Fruit fly (Drosophila melanogaster) whole organism, embryonic: Measurements from ENCODE around the gene CG7860.
A peak's percentile ranks its signal among the peaks of the same experiment; 100 is the strongest.

ENCODE experiments used
- Atf-2 ChIP-seq: fragments of 200-800 bp; sonication (Bioruptor generic); optimal IDR thresholded peaks from 2 replicates; lab custom pipeline; 2016; ENCODE audit warnings: missing biosample characterization, missing genetic modification characterization
- CG11456 ChIP-seq: fragments of 200-800 bp; sonication (Bioruptor generic); IDR thresholded peaks from 3 replicates; pipeline ENCODE4 v1.3.6; 2022; ENCODE audit warnings: missing biosample characterization, missing genetic modification characterization
- CG1233 ChIP-seq: fragments of 200-800 bp; sonication (Bioruptor generic); optimal IDR thresholded peaks from 4 replicates; lab custom pipeline; 2018; ENCODE audit warnings: missing biosample characterization, mild to moderate bottlenecking, missing genetic modification characterization
- CG12769 ChIP-seq: fragments of 200-800 bp; sonication (Bioruptor generic); optimal IDR thresholded peaks from 2 replicates; lab custom pipeline; 2019; ENCODE audit warnings: missing biosample characterization, mild to moderate bottlenecking, missing genetic modification characterization, moderate library complexity
- CG13775 ChIP-seq: fragments of 200-800 bp; sonication (Bioruptor generic); optimal IDR thresholded peaks from 3 replicates; lab custom pipeline; 2017; ENCODE audit warnings: missing biosample characterization, mild to moderate bottlenecking, missing genetic modification characterization
- CG14441 ChIP-seq: fragments of 200-800 bp; sonication (Bioruptor generic); IDR thresholded peaks from 2 replicates; pipeline ENCODE4 v1.3.6; 2022; ENCODE audit warnings: missing biosample characterization, missing genetic modification characterization
- CG15073 ChIP-seq: fragments of 200-800 bp; sonication (Bioruptor generic); optimal IDR thresholded peaks from 2 replicates; lab custom pipeline; 2016; ENCODE audit warnings: missing biosample characterization, missing genetic modification characterization
- CG1602 ChIP-seq: fragments of 200-800 bp; sonication (Bioruptor generic); optimal IDR thresholded peaks from 3 replicates; lab custom pipeline; 2016; ENCODE audit warnings: missing biosample characterization, missing genetic modification characterization
- CG16863 ChIP-seq: fragments of 200-800 bp; sonication (Bioruptor generic); optimal IDR thresholded peaks from 3 replicates; lab custom pipeline; 2016; ENCODE audit warnings: missing biosample characterization, missing genetic modification characterization
- CG17568 ChIP-seq: fragments of 200-800 bp; sonication (Bioruptor generic); optimal IDR thresholded peaks from 2 replicates; lab custom pipeline; 2018; ENCODE audit warnings: missing biosample characterization, mild to moderate bottlenecking, missing genetic modification characterization, moderate library complexity
- CG17912 ChIP-seq: fragments of 200-800 bp; sonication (Bioruptor generic); optimal IDR thresholded peaks from 2 replicates; lab custom pipeline; 2018; ENCODE audit warnings: missing biosample characterization, mild to moderate bottlenecking, missing genetic modification characterization
- CG18619 ChIP-seq: fragments of 200-800 bp; sonication (Bioruptor generic); optimal IDR thresholded peaks from 3 replicates; lab custom pipeline; 2017; ENCODE audit warnings: missing biosample characterization, mild to moderate bottlenecking, missing genetic modification characterization
- CG31441 ChIP-seq: fragments of 200-800 bp; sonication (Bioruptor generic); IDR thresholded peaks from 2 replicates; pipeline ENCODE4 v1.3.6; 2022; ENCODE audit warnings: missing biosample characterization, missing genetic modification characterization
- CG34376 ChIP-seq: fragments of 200-800 bp; sonication (Bioruptor generic); optimal IDR thresholded peaks from 2 replicates; lab custom pipeline; 2018; ENCODE audit warnings: missing biosample characterization, mild to moderate bottlenecking, missing genetic modification characterization
- CG43689 ChIP-seq: fragments of 200-800 bp; sonication (Bioruptor generic); IDR thresholded peaks from 2 replicates; pipeline ENCODE4 v1.3.6; 2022; ENCODE audit warnings: missing biosample characterization, missing genetic modification characterization
- CG5953 ChIP-seq: fragments of 200-800 bp; sonication (Bioruptor generic); IDR thresholded peaks from 2 replicates; pipeline ENCODE4 v1.3.6; 2022; ENCODE audit warnings: missing biosample characterization, missing genetic modification characterization
- CG6813 ChIP-seq: fragments of 200-800 bp; sonication (Bioruptor generic); optimal IDR thresholded peaks from 2 replicates; lab custom pipeline; 2017; ENCODE audit warnings: missing biosample characterization, missing genetic modification characterization, mild to moderate bottlenecking, moderate library complexity, missing genetic modification reagents
- CG7372 ChIP-seq: fragments of 200-800 bp; sonication (Bioruptor generic); IDR thresholded peaks from 2 replicates; pipeline ENCODE4 v1.3.6; 2022; ENCODE audit warnings: missing biosample characterization, missing genetic modification characterization
- Chrac-16 ChIP-seq: fragments of 200-800 bp; sonication (Bioruptor generic); optimal IDR thresholded peaks from 3 replicates; lab custom pipeline; 2016; ENCODE audit warnings: missing biosample characterization, missing genetic modification characterization
- CrebB ChIP-seq: fragments of 200-800 bp; sonication (Bioruptor generic); optimal IDR thresholded peaks from 3 replicates; lab custom pipeline; 2018; ENCODE audit warnings: missing biosample characterization, mild to moderate bottlenecking, missing genetic modification characterization
- D ChIP-seq, 2 experiments: fragments of 200-800 bp in 1 of 2; fragments of >200 bp in 1 of 2; sonication (Bioruptor generic) in 1 of 2; optimal IDR thresholded peaks; 2 replicates in 1 of 2; 3 replicates in 1 of 2; lab custom pipeline; 2017; ENCODE audit warnings: mild to moderate bottlenecking in 1 of 2, missing biosample characterization in 1 of 2, missing genetic modification characterization in 1 of 2, missing genetic modification reagents in 1 of 2
- D19B ChIP-seq: fragments of 200-800 bp; sonication (Bioruptor generic); optimal IDR thresholded peaks from 2 replicates; lab custom pipeline; 2017; ENCODE audit warnings: missing biosample characterization, mild to moderate bottlenecking, missing genetic modification characterization
- Deaf1 ChIP-seq: fragments of 200-800 bp; optimal IDR thresholded peaks from 3 replicates; lab custom pipeline; 2019; ENCODE audit warnings: missing biosample characterization, mild to moderate bottlenecking, missing genetic modification characterization, moderate library complexity
- Dek ChIP-seq: fragments of 200-800 bp; sonication (Bioruptor generic); optimal IDR thresholded peaks from 3 replicates; lab custom pipeline; 2019; ENCODE audit warnings: missing biosample characterization, mild to moderate bottlenecking, missing genetic modification characterization, moderate library complexity
- Dfd ChIP-seq, 2 experiments: fragments of >200 bp; optimal IDR thresholded peaks; 2 replicates each; lab custom pipeline; 2017; ENCODE audit warnings: missing biosample characterization in 2 of 2, missing genetic modification characterization in 2 of 2
- E2f1 ChIP-seq: fragments of 200-800 bp; sonication (Bioruptor generic); IDR thresholded peaks from 2 replicates; pipeline ENCODE4 v1.3.6; 2022; ENCODE audit warnings: missing biosample characterization, missing genetic modification characterization
- Ets65A ChIP-seq: fragments of 200-800 bp; sonication (Bioruptor generic); peaks from one replicate; lab custom pipeline; 2016; ENCODE audit warnings: missing biosample characterization, missing genetic modification characterization
- Fer3 ChIP-seq: fragments of 200-800 bp; sonication (Bioruptor generic); optimal IDR thresholded peaks from 2 replicates; lab custom pipeline; 2018; ENCODE audit warnings: missing biosample characterization, mild to moderate bottlenecking, missing genetic modification characterization, moderate library complexity
- Hmx ChIP-seq: fragments of 200-800 bp; sonication (Bioruptor generic); optimal IDR thresholded peaks from 2 replicates; lab custom pipeline; 2016; ENCODE audit warnings: missing biosample characterization, missing genetic modification characterization
- Hr3 ChIP-seq: fragments of 200-800 bp; sonication (Bioruptor generic); optimal IDR thresholded peaks from 3 replicates; lab custom pipeline; 2016; ENCODE audit warnings: missing biosample characterization, missing genetic modification characterization
- Optix ChIP-seq: fragments of 200-800 bp; sonication (Bioruptor generic); IDR thresholded peaks from 3 replicates; pipeline ENCODE4 v1.3.6; 2022; ENCODE audit warnings: missing biosample characterization, missing genetic modification characterization
- Poxn ChIP-seq: fragments of 200-800 bp; sonication (Bioruptor generic); IDR thresholded peaks from 2 replicates; pipeline ENCODE4 v1.3.6; 2022; ENCODE audit warnings: missing biosample characterization, missing genetic modification characterization
- Ssrp ChIP-seq: fragments of 200-800 bp; sonication (Bioruptor generic); optimal IDR thresholded peaks from 2 replicates; lab custom pipeline; 2018; ENCODE audit warnings: missing biosample characterization, mild to moderate bottlenecking, missing genetic modification characterization, moderate library complexity
- abd-A ChIP-seq: fragments of 200-800 bp; sonication (Bioruptor generic); optimal IDR thresholded peaks from 3 replicates; lab custom pipeline; 2019; ENCODE audit warnings: missing biosample characterization, mild to moderate bottlenecking, missing genetic modification characterization, moderate library complexity
- amos ChIP-seq: fragments of 200-800 bp; sonication (Bioruptor generic); IDR thresholded peaks from 2 replicates; pipeline ENCODE4 v1.3.6; 2022; ENCODE audit warnings: missing biosample characterization, missing genetic modification characterization; ENCODE audit not compliant: partially characterized antibody
- cg ChIP-seq: fragments of 200-800 bp; sonication (Bioruptor generic); optimal IDR thresholded peaks from 3 replicates; lab custom pipeline; 2019; ENCODE audit warnings: missing biosample characterization, mild to moderate bottlenecking, missing genetic modification characterization, moderate library complexity
- corto ChIP-seq: fragments of 200-800 bp; sonication (Bioruptor generic); optimal IDR thresholded peaks from 2 replicates; lab custom pipeline; 2016; ENCODE audit warnings: missing biosample characterization, mild to moderate bottlenecking, missing genetic modification characterization, moderate library complexity
- dati ChIP-seq: fragments of 200-800 bp; sonication (Bioruptor generic); IDR thresholded peaks from 2 replicates; pipeline ENCODE4 v1.3.6; 2022; ENCODE audit warnings: missing biosample characterization, missing genetic modification characterization
- grn ChIP-seq: fragments of 200-800 bp; sonication (Bioruptor generic); optimal IDR thresholded peaks from 3 replicates; lab custom pipeline; 2017; ENCODE audit warnings: missing biosample characterization, missing genetic modification characterization
- hbn ChIP-seq: fragments of 200-800 bp; sonication (Bioruptor generic); IDR thresholded peaks from 2 replicates; pipeline ENCODE4 v1.3.6; 2022; ENCODE audit warnings: missing biosample characterization, missing genetic modification characterization; ENCODE audit not compliant: partially characterized antibody
- nau ChIP-seq: fragments of 200-800 bp; sonication (Bioruptor generic); optimal IDR thresholded peaks from 3 replicates; lab custom pipeline; 2017; ENCODE audit warnings: missing biosample characterization, mild to moderate bottlenecking, missing genetic modification characterization, missing genetic modification reagents
- oc ChIP-seq: fragments of 200-800 bp; sonication (Bioruptor generic); optimal IDR thresholded peaks from 2 replicates; lab custom pipeline; 2018; ENCODE audit warnings: missing biosample characterization, mild to moderate bottlenecking, missing genetic modification characterization, moderate library complexity
- org-1 ChIP-seq: fragments of 200-800 bp; sonication (Bioruptor generic); optimal IDR thresholded peaks from 2 replicates; lab custom pipeline; 2017; ENCODE audit warnings: missing biosample characterization, missing genetic modification characterization
- pnt ChIP-seq: fragments of 200-800 bp; sonication (Bioruptor generic); optimal IDR thresholded peaks from 3 replicates; lab custom pipeline; 2016; ENCODE audit warnings: missing biosample characterization, missing genetic modification characterization
- salm ChIP-seq: fragments of 200-800 bp; sonication (Bioruptor generic); optimal IDR thresholded peaks from 2 replicates; lab custom pipeline; 2018; ENCODE audit warnings: missing biosample characterization, mild to moderate bottlenecking, missing genetic modification characterization
- seq ChIP-seq: fragments of 200-800 bp; sonication (Bioruptor generic); IDR thresholded peaks from 2 replicates; pipeline ENCODE4 v1.3.6; 2022; ENCODE audit warnings: missing biosample characterization, missing genetic modification characterization
- sug ChIP-seq: fragments of 200-800 bp; optimal IDR thresholded peaks from 2 replicates; lab custom pipeline; 2019; ENCODE audit warnings: missing biosample characterization, mild to moderate bottlenecking, missing genetic modification characterization, moderate library complexity
- tgo ChIP-seq: fragments of 200-800 bp; sonication (Bioruptor generic); IDR thresholded peaks from 3 replicates; pipeline ENCODE4 v1.3.6; 2022; ENCODE audit warnings: missing biosample characterization, missing genetic modification characterization
- trh ChIP-seq: fragments of 200-800 bp; sonication (Bioruptor generic); optimal IDR thresholded peaks from 2 replicates; lab custom pipeline; 2016; ENCODE audit warnings: missing biosample characterization, missing genetic modification characterization
- unc-4 ChIP-seq: fragments of 200-800 bp; sonication (Bioruptor generic); IDR thresholded peaks from 2 replicates; pipeline ENCODE4 v1.3.6; 2022; ENCODE audit warnings: missing biosample characterization, missing genetic modification characterization; ENCODE audit not compliant: partially characterized antibody
- vvl ChIP-seq: fragments of 200-800 bp; sonication (Bioruptor generic); IDR thresholded peaks from 2 replicates; pipeline ENCODE4 v1.3.6; 2022; ENCODE audit warnings: missing biosample characterization, missing genetic modification characterization
- zen2 ChIP-seq: fragments of 200-800 bp; sonication (Bioruptor generic); IDR thresholded peaks from 3 replicates; pipeline ENCODE4 v1.3.6; 2022; ENCODE audit warnings: missing biosample characterization, missing genetic modification characterization; ENCODE audit not compliant: partially characterized antibody

Gene CG7860

dm6 chrX:15578043-15578442 lies 9.2 kb downstream of the CG7860 start, which contains the start of the genes cerv and CG7872 (continued):
- TF ChIP-seq Dfd (GFP tag; optimal IDR thresholded peaks at IDR 0.05; lab: Kevin White, UChicago) (no peak), Dek (tag; lab: Kevin White, UChicago) (no peak), corto (no peak), abd-A (tag; lab: Kevin White, UChicago) (no peak), Fer3 (tag; lab: Kevin White, UChicago) (no peak), seq (GFP tag; lab: Robert Waterston, UW) (no peak), grn (GFP tag; lab: Kevin White, UChicago) (no peak), D (optimal IDR thresholded peaks at IDR 0.05; lab: Kevin White, UChicago) (no peak), D (GFP tag; optimal IDR thresholded peaks at IDR 0.05; lab: Kevin White, UChicago) (no peak), E2f1 (no peak), trh (GFP tag; lab: Kevin White, UChicago) (no peak), CG7372 (GFP tag; lab: Robert Waterston, UW) (no peak), CG6813 (GFP tag; lab: Kevin White, UChicago) (no peak), Poxn (GFP tag; lab: Robert Waterston, UW) (no peak), CG16863 (GFP tag; lab: Kevin White, UChicago) (no peak), Chrac-16 (GFP tag; lab: Kevin White, UChicago) (no peak), Ssrp (tag; lab: Kevin White, UChicago) (no peak), tgo (GFP tag; lab: Robert Waterston, UW) (no peak), CG13775 (GFP tag; lab: Kevin White, UChicago) (no peak), unc-4 (GFP tag; lab: Robert Waterston, UW) (peak; percentile 59), CG5953 (GFP tag; lab: Robert Waterston, UW) (no peak), sug (tag; lab: Kevin White, UChicago) (no peak), CG31441 (GFP tag; lab: Robert Waterston, UW) (no peak), CG12769 (tag; lab: Kevin White, UChicago) (no peak), CG17912 (GFP tag; lab: Kevin White, UChicago) (no peak), amos (GFP tag; lab: Robert Waterston, UW) (peak; percentile 71), cg (no peak), CG43689 (GFP tag; lab: Robert Waterston, UW) (no peak), Deaf1 (tag; lab: Kevin White, UChicago) (peak; percentile 13), Ets65A (GFP tag; lab: Kevin White, UChicago) (no peak), Atf-2 (GFP tag; lab: Kevin White, UChicago) (no peak), CG1233 (no peak), dati (GFP tag; lab: Robert Waterston, UW) (no peak), CG14441 (no peak), nau (GFP tag; lab: Kevin White, UChicago) (no peak), Hr3 (no peak), CG15073 (no peak), CG34376 (GFP tag; lab: Kevin White, UChicago) (peak; percentile 2), CrebB (tag; lab: Kevin White, UChicago) (no peak), Hmx (no peak)
- TF ChIP-seq, all 482 proteins: peak for 87

dm6 chrX:15579579-15579978 lies 10.8 kb downstream of the CG7860 start:
- TF ChIP-seq CG1602 (GFP tag; lab: Kevin White, UChicago) (peak; percentile 84), CG11456 (GFP tag; lab: Robert Waterston, UW) (peak; percentile 96), Optix (GFP tag; lab: Robert Waterston, UW) (peak; percentile 86), zen2 (GFP tag; lab: Robert Waterston, UW) (no peak), org-1 (GFP tag; lab: Kevin White, UChicago) (peak; percentile 83), CG13775 (GFP tag; lab: Kevin White, UChicago) (peak; percentile 87), salm (peak; percentile 75), oc (peak; percentile 83), CG18619 (GFP tag; lab: Kevin White, UChicago) (peak; percentile 89), vvl (GFP tag; lab: Robert Waterston, UW) (peak; percentile 95), D19B (peak; percentile 82), hbn (no peak), Hr3 (peak; percentile 83), CG17568 (GFP tag; lab: Kevin White, UChicago) (no peak), pnt (peak; percentile 91)
